Worm (Caenorhabditis elegans): ENCODE results near the gene C50H11.8.

ce11 chrV:3062078-3062477 lies 7.7 kb downstream of the C50H11.8 start, which contains the start of gene srt-15:
- TF ChIP-seq aha-1 (tag; optimal IDR thresholded peaks at IDR 0.05) (no peak), lin-15B (tag; optimal IDR thresholded peaks at IDR 0.05) (no peak), zag-1 (tag; optimal IDR thresholded peaks at IDR 0.05) (no peak), ceh-82 (tag; optimal IDR thresholded peaks at IDR 0.05) (no peak), snpc-4 (tag; optimal IDR thresholded peaks at IDR 0.05) (no peak), nhr-12 (tag; optimal IDR thresholded peaks at IDR 0.05) (no peak), lir-3 (tag; optimal IDR thresholded peaks at IDR 0.05; ENCODE audit: poor library complexity) (no peak)

Data from whole organism, L1 larva.